Worm (Caenorhabditis elegans): Measurements from ENCODE around the gene irld-36.

DNA sequence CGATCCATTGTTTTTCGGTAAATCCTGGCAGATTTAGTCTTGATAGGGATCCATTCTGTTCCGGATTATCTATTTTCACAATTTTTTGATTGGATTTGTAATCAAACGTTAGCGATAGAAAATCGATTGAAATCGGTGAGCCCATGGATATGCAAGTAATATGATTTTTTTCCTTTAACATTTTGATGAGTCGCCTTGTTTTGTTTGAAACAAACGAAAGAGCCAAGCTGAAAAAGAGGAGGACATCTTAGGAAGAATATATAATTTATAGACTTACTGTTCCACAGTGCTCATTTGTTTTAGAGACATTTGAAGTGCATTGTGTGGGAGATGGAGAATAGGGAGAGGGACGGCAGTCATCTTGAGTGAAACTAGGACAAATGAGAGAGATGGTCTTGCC lies 9.6 kb downstream of the irld-36 start, which contains the start of the genes fbxb-18 and fbxb-19:
- TF ChIP-seq fos-1 (tag; optimal IDR thresholded peaks at IDR 0.05) (no peak), hlh-17 (GFP tag; optimal IDR thresholded peaks at IDR 0.05; ENCODE audit: borderline replicate concordance) (no peak), mab-9 (GFP tag; IDR thresholded peaks at IDR 0.05) (no peak), elt-3 (tag; optimal IDR thresholded peaks at IDR 0.05) (no peak), ets-5 (GFP tag; IDR thresholded peaks at IDR 0.05) (no peak), ceh-82 (tag; optimal IDR thresholded peaks at IDR 0.05) (no peak), mef-2 (tag; optimal IDR thresholded peaks at IDR 0.05) (no peak), aly-2 (tag; optimal IDR thresholded peaks at IDR 0.05) (no peak)

Measured in whole organism, L1 larva.